Worm (Caenorhabditis elegans) whole organism, young adult: Measurements from ENCODE around the gene mct-6.

ENCODE experiments used
- B0261.1 ChIP-seq: sonication (generic microtip); optimal IDR thresholded peaks from 2 replicates; lab custom pipeline; 2016; ENCODE audit warnings: mild to moderate bottlenecking, missing genetic modification characterization, moderate library complexity, missing compliant biosample characterization
- C06A6.2 ChIP-seq: fragments of 200-800 bp; sonication (Bioruptor generic); conservative IDR thresholded peaks from 2 replicates; pipeline ENCODE4 v1.3.6; 2022; ENCODE audit warnings: missing genetic modification characterization, missing compliant biosample characterization
- C17E4.6 ChIP-seq: fragments of 200-800 bp; sonication (Bioruptor generic); IDR thresholded peaks from 2 replicates; pipeline ENCODE4 v1.3.6; 2022; ENCODE audit warnings: missing genetic modification reagents, missing genetic modification characterization, missing compliant biosample characterization
- F10E7.11 ChIP-seq: sonication (generic microtip); optimal IDR thresholded peaks from 2 replicates; lab custom pipeline; 2017; ENCODE audit warnings: mild to moderate bottlenecking, missing genetic modification characterization, moderate library complexity, missing compliant biosample characterization
- F33H1.4 ChIP-seq: fragments of 200-800 bp; sonication (Bioruptor generic); IDR thresholded peaks from 2 replicates; pipeline ENCODE4 v1.3.6; 2022; ENCODE audit warnings: missing genetic modification reagents, missing genetic modification characterization, missing compliant biosample characterization
- F39B2.1 ChIP-seq: fragments of 200-800 bp; sonication (Bioruptor generic); IDR thresholded peaks from 2 replicates; pipeline ENCODE4 v1.3.6; 2022; ENCODE audit warnings: missing genetic modification reagents, missing genetic modification characterization, missing compliant biosample characterization
- F49E8.2 ChIP-seq: sonication (generic microtip); optimal IDR thresholded peaks from 3 replicates; lab custom pipeline; 2017; ENCODE audit warnings: missing genetic modification characterization, mild to moderate bottlenecking, missing compliant biosample characterization, antibody characterized with exemption, moderate library complexity; ENCODE audit not compliant: insufficient read depth
- F55B11.4 ChIP-seq: sonication (generic microtip); optimal IDR thresholded peaks from 2 replicates; lab custom pipeline; 2016; ENCODE audit warnings: missing compliant biosample characterization, missing genetic modification characterization, borderline replicate concordance; ENCODE audit not compliant: insufficient read depth
- T07F8.4 ChIP-seq: sonication (generic microtip); optimal IDR thresholded peaks from 2 replicates; lab custom pipeline; 2016; ENCODE audit warnings: mild to moderate bottlenecking, missing genetic modification characterization, moderate library complexity, missing compliant biosample characterization
- Y67H2A.10 ChIP-seq: fragments of 200-800 bp; sonication (Bioruptor generic); conservative IDR thresholded peaks from 2 replicates; pipeline ENCODE4 v1.3.6; 2022; ENCODE audit warnings: missing genetic modification reagents, missing genetic modification characterization, missing compliant biosample characterization
- ZK185.1 ChIP-seq: sonication (generic microtip); optimal IDR thresholded peaks from 2 replicates; lab custom pipeline; 2016; ENCODE audit warnings: mild to moderate bottlenecking, missing genetic modification characterization, missing compliant biosample characterization; ENCODE audit not compliant: poor library complexity, severe bottlenecking
- athp-1 ChIP-seq: sonication (generic microtip); optimal IDR thresholded peaks from 2 replicates; lab custom pipeline; 2017; ENCODE audit warnings: mild to moderate bottlenecking, missing genetic modification characterization, missing compliant biosample characterization
- attf-3 ChIP-seq: fragments of 200-800 bp; sonication (Bioruptor generic); conservative IDR thresholded peaks from 2 replicates; pipeline ENCODE4 v1.3.6; 2022; ENCODE audit warnings: missing genetic modification reagents, missing genetic modification characterization, missing compliant biosample characterization
- attf-6 ChIP-seq: fragments of 200-800 bp; sonication (Bioruptor generic); IDR thresholded peaks from 2 replicates; pipeline ENCODE4 v1.3.6; 2022; ENCODE audit warnings: missing genetic modification reagents, missing genetic modification characterization, missing compliant biosample characterization
- bed-2 ChIP-seq: fragments of 200-800 bp; sonication (Bioruptor generic); IDR thresholded peaks from 2 replicates; pipeline ENCODE4 v1.3.6; 2022; ENCODE audit warnings: missing genetic modification reagents, missing genetic modification characterization, missing compliant biosample characterization
- cebp-2 ChIP-seq: fragments of 200-800 bp; sonication (Bioruptor generic); IDR thresholded peaks from 2 replicates; pipeline ENCODE4 v1.3.6; 2022; ENCODE audit warnings: missing genetic modification characterization, missing compliant biosample characterization
- ceh-100 ChIP-seq: fragments of 200-800 bp; sonication (Bioruptor generic); IDR thresholded peaks from 2 replicates; pipeline ENCODE4 v1.3.6; 2022; ENCODE audit warnings: missing genetic modification reagents, missing genetic modification characterization, missing compliant biosample characterization
- ceh-79 ChIP-seq: sonication (generic microtip); optimal IDR thresholded peaks from 2 replicates; lab custom pipeline; 2017; ENCODE audit warnings: mild to moderate bottlenecking, missing genetic modification characterization, missing compliant biosample characterization
- ceh-91 ChIP-seq: fragments of 200-800 bp; sonication (Bioruptor generic); IDR thresholded peaks from 2 replicates; pipeline ENCODE4 v1.3.6; 2022; ENCODE audit warnings: missing genetic modification reagents, missing genetic modification characterization, missing compliant biosample characterization
- dox-1 ChIP-seq: fragments of 200-800 bp; sonication (Bioruptor generic); IDR thresholded peaks from 2 replicates; pipeline ENCODE4 v1.3.6; 2022; ENCODE audit warnings: missing genetic modification reagents, missing genetic modification characterization, missing compliant biosample characterization
- dpl-1 ChIP-seq: fragments of 150-350 bp; optimal IDR thresholded peaks from 2 replicates; lab custom pipeline; 2014; ENCODE audit warnings: missing biosample characterization, missing genetic modification reagents, missing genetic modification characterization
- egl-18 ChIP-seq: fragments of 200-800 bp; sonication (Bioruptor generic); IDR thresholded peaks from 2 replicates; pipeline ENCODE4 v1.3.6; 2022; ENCODE audit warnings: missing genetic modification reagents, missing genetic modification characterization, missing compliant biosample characterization
- egrh-3 ChIP-seq: fragments of 200-800 bp; sonication (Bioruptor generic); IDR thresholded peaks from 2 replicates; pipeline ENCODE4 v1.3.6; 2022; ENCODE audit warnings: missing genetic modification reagents, missing genetic modification characterization, missing compliant biosample characterization
- ekl-4 ChIP-seq: fragments of 200-800 bp; sonication (Bioruptor generic); IDR thresholded peaks from 2 replicates; pipeline ENCODE4 v1.3.6; 2022; ENCODE audit warnings: missing genetic modification reagents, missing genetic modification characterization, missing compliant biosample characterization
- him-1 ChIP-seq: sonication (generic microtip); optimal IDR thresholded peaks from 2 replicates; lab custom pipeline; 2016; ENCODE audit warnings: missing genotype, missing genetic modification reagents, missing genetic modification characterization, missing compliant biosample characterization
- hlh-12 ChIP-seq: sonication (generic microtip); optimal IDR thresholded peaks from 2 replicates; lab custom pipeline; 2016; ENCODE audit warnings: missing genetic modification characterization, missing compliant biosample characterization
- hmg-1.2 ChIP-seq: fragments of 200-800 bp; sonication (Bioruptor generic); IDR thresholded peaks from 2 replicates; pipeline ENCODE4 v1.3.6; 2022; ENCODE audit warnings: missing genetic modification reagents, missing genetic modification characterization, missing compliant biosample characterization
- lag-1 ChIP-seq: fragments of 200-800 bp; sonication (Bioruptor generic); IDR thresholded peaks from 2 replicates; pipeline ENCODE4 v1.3.6; 2022; ENCODE audit warnings: missing genetic modification reagents, missing genetic modification characterization, missing compliant biosample characterization
- let-607 ChIP-seq, 2 experiments: fragments of 200-800 bp in 1 of 2; sonication (Bioruptor generic) in 1 of 2; sonication (generic microtip) in 1 of 2; optimal IDR thresholded peaks; 2 replicates each; lab custom pipeline; 2016 to 2018; ENCODE audit warnings: mild to moderate bottlenecking in 2 of 2, missing compliant biosample characterization in 2 of 2, missing genetic modification characterization in 2 of 2, moderate library complexity in 2 of 2, missing genotype in 1 of 2
- lin-40 ChIP-seq: sonication (generic microtip); optimal IDR thresholded peaks from 2 replicates; lab custom pipeline; 2016; ENCODE audit warnings: missing genetic modification characterization, mild to moderate bottlenecking, missing compliant biosample characterization, missing genotype, missing genetic modification reagents
- lin-54 ChIP-seq: fragments of 200-800 bp; sonication (Bioruptor generic); optimal IDR thresholded peaks from 2 replicates; lab custom pipeline; 2018; ENCODE audit warnings: mild to moderate bottlenecking, missing genetic modification characterization, missing compliant biosample characterization
- lsl-1 ChIP-seq: fragments of 200-800 bp; sonication (Bioruptor generic); optimal IDR thresholded peaks from 2 replicates; lab custom pipeline; 2018; ENCODE audit warnings: mild to moderate bottlenecking, missing genetic modification characterization, moderate library complexity, missing compliant biosample characterization
- madf-6 ChIP-seq: fragments of 200-800 bp; sonication (Bioruptor generic); IDR thresholded peaks from 2 replicates; pipeline ENCODE4 v1.3.6; 2022; ENCODE audit warnings: missing genetic modification reagents, missing genetic modification characterization, missing compliant biosample characterization
- mes-4 ChIP-seq: sonication (generic microtip); optimal IDR thresholded peaks from 2 replicates; lab custom pipeline; 2016; ENCODE audit warnings: missing genotype, missing genetic modification characterization, missing compliant biosample characterization
- nhr-179 ChIP-seq: sonication (generic microtip); optimal IDR thresholded peaks from 2 replicates; lab custom pipeline; 2016; ENCODE audit warnings: mild to moderate bottlenecking, missing genetic modification characterization, missing compliant biosample characterization
- nhr-80 ChIP-seq: sonication (generic microtip); optimal IDR thresholded peaks from 2 replicates; lab custom pipeline; 2016; ENCODE audit warnings: missing genetic modification characterization, missing compliant biosample characterization
- pbrm-1 ChIP-seq: fragments of 200-800 bp; sonication (Bioruptor generic); IDR thresholded peaks from 2 replicates; pipeline ENCODE4 v1.3.6; 2022; ENCODE audit warnings: missing genetic modification reagents, missing genetic modification characterization, missing compliant biosample characterization
- rec-8 ChIP-seq, 2 experiments: sonication (generic microtip); optimal IDR thresholded peaks; 2 replicates each; lab custom pipeline; 2016; ENCODE audit warnings: mild to moderate bottlenecking in 2 of 2, missing genetic modification characterization in 2 of 2, missing genetic modification reagents in 2 of 2, missing genotype in 2 of 2, missing biosample characterization in 1 of 2, missing compliant biosample characterization in 1 of 2, moderate library complexity in 1 of 2
- sea-2 ChIP-seq: fragments of 200-800 bp; sonication (Bioruptor generic); IDR thresholded peaks from 2 replicates; pipeline ENCODE4 v1.3.6; 2022; ENCODE audit warnings: missing genetic modification characterization, missing compliant biosample characterization
- snpc-4 ChIP-seq, 5 experiments: fragments of 150-350 bp in 1 of 5; sonication (generic microtip) in 4 of 5; optimal IDR thresholded peaks; 2 replicates each; lab custom pipeline; 2014 to 2018; ENCODE audit warnings: missing genetic modification characterization in 5 of 5, missing biosample characterization in 3 of 5, antibody characterized with exemption in 2 of 5, mild to moderate bottlenecking in 2 of 5, missing compliant biosample characterization in 2 of 5, missing genotype in 2 of 5, moderate library complexity in 2 of 5, missing genetic modification reagents in 1 of 5
- tbx-9 ChIP-seq: sonication (generic microtip); optimal IDR thresholded peaks from 2 replicates; lab custom pipeline; 2016; ENCODE audit warnings: borderline replicate concordance, missing genetic modification characterization, inconsistent platforms, missing compliant biosample characterization
- ztf-22 ChIP-seq: fragments of 200-800 bp; sonication (Bioruptor generic); optimal IDR thresholded peaks from 2 replicates; lab custom pipeline; 2018; ENCODE audit warnings: mild to moderate bottlenecking, missing genetic modification characterization, moderate library complexity, missing compliant biosample characterization
- ztf-26 ChIP-seq: sonication (generic microtip); optimal IDR thresholded peaks from 2 replicates; lab custom pipeline; 2017; ENCODE audit warnings: missing genetic modification characterization, missing compliant biosample characterization
- ztf-28 ChIP-seq: fragments of 200-800 bp; sonication (Bioruptor generic); IDR thresholded peaks from 2 replicates; pipeline ENCODE4 v1.3.6; 2022; ENCODE audit warnings: missing genetic modification reagents, missing genetic modification characterization, missing compliant biosample characterization

mct-6 gene

ce11 chrX:16784038-16784437, 13.7 kb upstream of the mct-6 start:
- TF ChIP-seq Y67H2A.10 (GFP tag; lab: Robert Waterston, UW) (no peak), nhr-179 (no peak), F39B2.1 (GFP tag; lab: Robert Waterston, UW) (no peak)
- TF ChIP-seq, all 124 proteins: peak for 0

- TF ChIP-seq let-607 (tag; optimal IDR thresholded peaks at IDR 0.05; lab: Kevin White, UChicago) (peak; percentile 19 to 62), nhr-80 (tag; lab: Kevin White, UChicago) (peak; percentile 68), lin-40 (tag; lab: Kevin White, UChicago) (peak; percentile 6), F33H1.4 (GFP tag; lab: Robert Waterston, UW) (no peak)
These were observed 12.5 kb upstream of the mct-6 start, which contains the start of gene T01C8.3 for ce11 chrX:16782797-16783259. Gene T01C8.3 (minus strand): TSS chrX:16783209.

ce11 chrX:16775335-16775835, 5.1 kb upstream of the mct-6 start:
- TF ChIP-seq ceh-91 (GFP tag; lab: Robert Waterston, UW) (no peak), egl-18 (GFP tag; lab: Robert Waterston, UW) (no peak), ceh-100 (GFP tag; lab: Robert Waterston, UW) (no peak), dox-1 (GFP tag; lab: Robert Waterston, UW) (no peak; the same call in 1 of the 2 replicates), egrh-3 (GFP tag; lab: Robert Waterston, UW) (no peak), F55B11.4 (tag; lab: Kevin White, UChicago) (no peak), bed-2 (GFP tag; lab: Robert Waterston, UW) (no peak), F33H1.4 (GFP tag; lab: Robert Waterston, UW) (no peak), cebp-2 (GFP tag; lab: Robert Waterston, UW) (no peak), lin-54 (GFP tag; lab: Kevin White, UChicago) (no peak), F49E8.2 (tag; lab: Kevin White, UChicago) (no peak), ztf-26 (tag; lab: Kevin White, UChicago) (peak; percentile 68), ztf-22 (GFP tag; lab: Kevin White, UChicago) (peak; percentile 13), lag-1 (GFP tag; lab: Robert Waterston, UW) (no peak), mes-4 (tag; lab: Kevin White, UChicago) (no peak), ZK185.1 (tag; lab: Kevin White, UChicago) (no peak), tbx-9 (no peak), sea-2 (GFP tag; lab: Robert Waterston, UW) (no peak), athp-1 (tag; lab: Kevin White, UChicago) (no peak), dpl-1 (no peak), snpc-4 (GFP tag; optimal IDR thresholded peaks at IDR 0.05; lab: Kevin White, UChicago) (no peak), snpc-4 (tag; optimal IDR thresholded peaks at IDR 0.05; lab: Kevin White, UChicago) (no peak), B0261.1 (tag; lab: Kevin White, UChicago) (no peak), madf-6 (GFP tag; lab: Robert Waterston, UW) (no peak), ztf-28 (GFP tag; lab: Robert Waterston, UW) (no peak), attf-3 (no peak), rec-8 (tag; optimal IDR thresholded peaks at IDR 0.05; lab: Kevin White, UChicago) (no peak), F10E7.11 (tag; lab: Kevin White, UChicago) (no peak), hmg-1.2 (GFP tag; lab: Robert Waterston, UW) (no peak), C06A6.2 (GFP tag; lab: Robert Waterston, UW) (no peak; the same call in 1 of the 2 replicates), hlh-12 (no peak), pbrm-1 (no peak), nhr-80 (tag; lab: Kevin White, UChicago) (peak; percentile 97), T07F8.4 (tag; lab: Kevin White, UChicago) (no peak), lsl-1 (no peak), ekl-4 (GFP tag; lab: Robert Waterston, UW) (no peak), him-1 (no peak), C17E4.6 (GFP tag; lab: Robert Waterston, UW) (no peak), attf-6 (no peak), ceh-79 (tag; lab: Kevin White, UChicago) (no peak)
